Fruit fly (Drosophila melanogaster) whole organism, embryonic: ENCODE results near the gene Cypl.

Experiments used
- Atf6 ChIP-seq: fragments of 200-800 bp; sonication (Bioruptor generic); IDR thresholded peaks from 2 replicates; pipeline ENCODE4 v1.3.6; 2022; ENCODE audit warnings: missing biosample characterization, missing genetic modification characterization
- Awh ChIP-seq: fragments of 200-800 bp; sonication (Bioruptor generic); IDR thresholded peaks from 2 replicates; pipeline ENCODE4, ENCODE4 v1.3.6; 2022; ENCODE audit warnings: missing biosample characterization, missing genetic modification characterization
- CG10543 ChIP-seq: fragments of 200-800 bp; sonication (Bioruptor generic); optimal IDR thresholded peaks from 3 replicates; lab custom pipeline; 2017; ENCODE audit warnings: missing biosample characterization, mild to moderate bottlenecking, missing genetic modification characterization, moderate library complexity
- CG10654 ChIP-seq: fragments of 200-800 bp; sonication (Bioruptor generic); optimal IDR thresholded peaks from 2 replicates; lab custom pipeline; 2016; ENCODE audit warnings: missing biosample characterization, missing genetic modification characterization
- CG12769 ChIP-seq: fragments of 200-800 bp; sonication (Bioruptor generic); optimal IDR thresholded peaks from 2 replicates; lab custom pipeline; 2019; ENCODE audit warnings: missing biosample characterization, mild to moderate bottlenecking, missing genetic modification characterization, moderate library complexity
- CG12942 ChIP-seq: fragments of 200-800 bp; sonication (Bioruptor generic); optimal IDR thresholded peaks from 3 replicates; lab custom pipeline; 2016; ENCODE audit warnings: missing biosample characterization, missing genetic modification characterization
- CG13296 ChIP-seq: fragments of 200-800 bp; sonication (Bioruptor generic); optimal IDR thresholded peaks from 3 replicates; lab custom pipeline; 2018; ENCODE audit warnings: missing biosample characterization, mild to moderate bottlenecking, missing genetic modification characterization
- CG13775 ChIP-seq: fragments of 200-800 bp; sonication (Bioruptor generic); optimal IDR thresholded peaks from 3 replicates; lab custom pipeline; 2017; ENCODE audit warnings: missing biosample characterization, mild to moderate bottlenecking, missing genetic modification characterization
- CG13894 ChIP-seq: fragments of 200-800 bp; sonication (Bioruptor generic); optimal IDR thresholded peaks from 3 replicates; lab custom pipeline; 2018; ENCODE audit warnings: missing biosample characterization, mild to moderate bottlenecking, missing genetic modification characterization, moderate library complexity
- CG14014 ChIP-seq: fragments of 200-800 bp; sonication (Bioruptor generic); IDR thresholded peaks from 2 replicates; pipeline ENCODE4 v1.3.6; 2022; ENCODE audit warnings: missing biosample characterization, missing genetic modification characterization
- CG15514 ChIP-seq: fragments of 200-800 bp; sonication (Bioruptor generic); optimal IDR thresholded peaks from 3 replicates; lab custom pipeline; 2017; ENCODE audit warnings: missing biosample characterization, missing genetic modification characterization, mild to moderate bottlenecking, moderate library complexity, missing genetic modification reagents
- CG16779 ChIP-seq: fragments of 200-800 bp; sonication (Bioruptor generic); IDR thresholded peaks from 2 replicates; pipeline ENCODE4 v1.3.6; 2022; ENCODE audit warnings: missing biosample characterization, missing genetic modification characterization
- CG17328 ChIP-seq: fragments of 200-800 bp; sonication (Bioruptor generic); IDR thresholded peaks from 2 replicates; pipeline ENCODE4 v1.3.6; 2022; ENCODE audit warnings: missing biosample characterization, missing genetic modification characterization
- CG17359 ChIP-seq: fragments of 200-800 bp; sonication (Bioruptor generic); optimal IDR thresholded peaks from 3 replicates; lab custom pipeline; 2018; ENCODE audit warnings: missing biosample characterization, mild to moderate bottlenecking, missing genetic modification characterization, moderate library complexity
- CG17568 ChIP-seq: fragments of 200-800 bp; sonication (Bioruptor generic); optimal IDR thresholded peaks from 2 replicates; lab custom pipeline; 2018; ENCODE audit warnings: missing biosample characterization, mild to moderate bottlenecking, missing genetic modification characterization, moderate library complexity
- CG18599 ChIP-seq: fragments of 200-800 bp; sonication (Bioruptor generic); optimal IDR thresholded peaks from 3 replicates; lab custom pipeline; 2017; ENCODE audit warnings: missing biosample characterization, missing genetic modification characterization, mild to moderate bottlenecking, moderate library complexity, missing genetic modification reagents
- CG3281 ChIP-seq: fragments of 200-800 bp; sonication (Bioruptor generic); optimal IDR thresholded peaks from 3 replicates; lab custom pipeline; 2017; ENCODE audit warnings: missing biosample characterization, mild to moderate bottlenecking, missing genetic modification characterization
- CG6791 ChIP-seq: fragments of 200-800 bp; sonication (Bioruptor generic); IDR thresholded peaks from 3 replicates; pipeline ENCODE4 v1.3.6; 2022; ENCODE audit warnings: missing biosample characterization, missing genetic modification characterization; ENCODE audit not compliant: partially characterized antibody
- CG8290 ChIP-seq, 3 experiments: fragments of 200-800 bp; sonication (Bioruptor generic); optimal IDR thresholded peaks; 2 replicates each; lab custom pipeline; 2016 to 2019; ENCODE audit warnings: missing biosample characterization in 3 of 3, missing genetic modification characterization in 3 of 3, mild to moderate bottlenecking in 2 of 3, moderate library complexity in 1 of 3
- CG9817 ChIP-seq: fragments of 200-800 bp; sonication (Bioruptor generic); optimal IDR thresholded peaks from 2 replicates; lab custom pipeline; 2018; ENCODE audit warnings: missing biosample characterization, mild to moderate bottlenecking, missing genetic modification characterization, moderate library complexity
- CG9932 ChIP-seq: fragments of 200-800 bp; sonication (Bioruptor generic); IDR thresholded peaks from 2 replicates; pipeline ENCODE4 v1.3.6; 2022; ENCODE audit warnings: missing biosample characterization, missing genetic modification characterization
- CoRest ChIP-seq: fragments of 200-800 bp; sonication (Bioruptor generic); optimal IDR thresholded peaks from 3 replicates; lab custom pipeline; 2018; ENCODE audit warnings: missing biosample characterization, mild to moderate bottlenecking, missing genetic modification characterization, moderate library complexity
- Gsc ChIP-seq: fragments of 200-800 bp; sonication (Bioruptor generic); IDR thresholded peaks from 2 replicates; pipeline ENCODE4 v1.3.6; 2022; ENCODE audit warnings: missing biosample characterization, missing genetic modification characterization
- Med ChIP-seq: fragments of 200-800 bp; sonication (Bioruptor generic); peaks from one replicate; lab custom pipeline; 2016; ENCODE audit warnings: missing biosample characterization, missing genetic modification characterization, mild to moderate bottlenecking, inconsistent platforms, moderate library complexity
- Optix ChIP-seq: fragments of 200-800 bp; sonication (Bioruptor generic); IDR thresholded peaks from 3 replicates; pipeline ENCODE4 v1.3.6; 2022; ENCODE audit warnings: missing biosample characterization, missing genetic modification characterization
- Pdp1 ChIP-seq, 2 experiments: fragments of 200-800 bp; sonication (Bioruptor generic); optimal IDR thresholded peaks; 3 replicates each; lab custom pipeline; 2016; ENCODE audit warnings: missing biosample characterization in 2 of 2, missing genetic modification characterization in 2 of 2, mild to moderate bottlenecking in 1 of 2, moderate library complexity in 1 of 2
- Rfx ChIP-seq: fragments of 200-800 bp; sonication (Bioruptor generic); IDR thresholded peaks from 2 replicates; pipeline ENCODE4 v1.3.6; 2022; ENCODE audit warnings: missing biosample characterization, missing genetic modification characterization
- Tbp ChIP-seq: fragments of >200 bp; optimal IDR thresholded peaks from 2 replicates; lab custom pipeline; 2018; ENCODE audit warnings: missing biosample characterization, missing genetic modification characterization
- ase ChIP-seq: fragments of 200-800 bp; sonication (Bioruptor generic); IDR thresholded peaks from 3 replicates; pipeline ENCODE4 v1.3.6; 2022; ENCODE audit warnings: missing biosample characterization, missing genetic modification characterization
- ash1 ChIP-seq: fragments of 200-800 bp; sonication (Bioruptor generic); optimal IDR thresholded peaks from 2 replicates; lab custom pipeline; 2018; ENCODE audit warnings: missing biosample characterization, mild to moderate bottlenecking, missing genetic modification characterization
- chm ChIP-seq: fragments of 200-800 bp; sonication (Bioruptor generic); IDR thresholded peaks from 2 replicates; pipeline ENCODE4 v1.3.6; 2022; ENCODE audit warnings: missing biosample characterization, missing genetic modification characterization
- ci ChIP-seq: fragments of 200-800 bp; sonication (Bioruptor generic); IDR thresholded peaks from 3 replicates; pipeline ENCODE4 v1.3.6; 2022; ENCODE audit warnings: missing biosample characterization, missing genetic modification characterization
- crol ChIP-seq: fragments of 200-800 bp; sonication (Bioruptor generic); IDR thresholded peaks from 2 replicates; pipeline ENCODE4 v1.3.6; 2022; ENCODE audit warnings: missing biosample characterization, missing genetic modification characterization
- da ChIP-seq: fragments of 200-800 bp; sonication (Bioruptor generic); optimal IDR thresholded peaks from 2 replicates; lab custom pipeline; 2016; ENCODE audit warnings: missing biosample characterization, missing genetic modification characterization
- dmrt99B ChIP-seq: fragments of 200-800 bp; sonication (Bioruptor generic); optimal IDR thresholded peaks from 2 replicates; lab custom pipeline; 2018; ENCODE audit warnings: missing biosample characterization, mild to moderate bottlenecking, missing genetic modification characterization, moderate library complexity
- fd102C ChIP-seq: fragments of 200-800 bp; sonication (Bioruptor generic); optimal IDR thresholded peaks from 2 replicates; lab custom pipeline; 2018; ENCODE audit warnings: missing biosample characterization, mild to moderate bottlenecking, missing genetic modification characterization, moderate library complexity
- ftz-f1 ChIP-seq: fragments of 200-800 bp; sonication (Bioruptor generic); optimal IDR thresholded peaks from 2 replicates; lab custom pipeline; 2016; ENCODE audit warnings: missing biosample characterization, missing genetic modification characterization
- kah ChIP-seq: fragments of 200-800 bp; sonication (Bioruptor generic); optimal IDR thresholded peaks from 2 replicates; lab custom pipeline; 2018; ENCODE audit warnings: missing biosample characterization, mild to moderate bottlenecking, missing genetic modification characterization
- knrl ChIP-seq: fragments of 200-800 bp; sonication (Bioruptor generic); IDR thresholded peaks from 3 replicates; pipeline ENCODE4 v1.3.6; 2022; ENCODE audit warnings: missing biosample characterization, missing genetic modification characterization; ENCODE audit not compliant: partially characterized antibody
- lab ChIP-seq: fragments of 200-800 bp; sonication (Bioruptor generic); optimal IDR thresholded peaks from 3 replicates; lab custom pipeline; 2017; ENCODE audit warnings: missing biosample characterization, missing genetic modification characterization, mild to moderate bottlenecking, moderate library complexity, missing genetic modification reagents
- lola ChIP-seq, 3 experiments: fragments of >200 bp in 2 of 3; fragments of 200-800 bp in 1 of 3; sonication (Bioruptor generic) in 1 of 3; optimal IDR thresholded peaks; 2 replicates each; lab custom pipeline; 2017 to 2019; ENCODE audit warnings: missing biosample characterization in 3 of 3, missing genetic modification characterization in 3 of 3, mild to moderate bottlenecking in 1 of 3, moderate library complexity in 1 of 3
- salm ChIP-seq: fragments of 200-800 bp; sonication (Bioruptor generic); optimal IDR thresholded peaks from 2 replicates; lab custom pipeline; 2018; ENCODE audit warnings: missing biosample characterization, mild to moderate bottlenecking, missing genetic modification characterization
- sd ChIP-seq: fragments of 200-800 bp; sonication (Bioruptor generic); optimal IDR thresholded peaks from 3 replicates; lab custom pipeline; 2018; ENCODE audit warnings: missing biosample characterization, mild to moderate bottlenecking, missing genetic modification characterization, moderate library complexity
- sob ChIP-seq: fragments of 200-800 bp; sonication (Bioruptor generic); IDR thresholded peaks from 2 replicates; pipeline ENCODE4 v1.3.6; 2022; ENCODE audit warnings: missing biosample characterization, missing genetic modification characterization
- tin ChIP-seq: fragments of 200-800 bp; sonication (Bioruptor generic); optimal IDR thresholded peaks from 3 replicates; lab custom pipeline; 2016; ENCODE audit warnings: missing biosample characterization, missing genetic modification characterization
- twi ChIP-seq: fragments of 200-800 bp; optimal IDR thresholded peaks from 2 replicates; lab custom pipeline; 2019; ENCODE audit warnings: missing biosample characterization, mild to moderate bottlenecking, missing genetic modification characterization, moderate library complexity
- vvl ChIP-seq: fragments of 200-800 bp; sonication (Bioruptor generic); IDR thresholded peaks from 2 replicates; pipeline ENCODE4 v1.3.6; 2022; ENCODE audit warnings: missing biosample characterization, missing genetic modification characterization

The Cypl gene

dm6 chr3L:511755-512209 lies 30.9 kb downstream of the Cypl start (continued):
- no peak for TF ChIP-seq Gsc
- TF ChIP-seq, all 482 proteins: peak for 58

- peak; percentile 40 for TF ChIP-seq dmrt99B (tag; lab: Kevin White, UChicago)
- no peak for TF ChIP-seq CG10654
- peak; percentile 24 for TF ChIP-seq ftz-f1
- peak; percentile 72 for TF ChIP-seq kah (GFP tag; lab: Kevin White, UChicago)
- peak; percentile 39; the same call in 1 of the 2 replicates for TF ChIP-seq Rfx (GFP tag; lab: Robert Waterston, UW)
- peak; percentile 82 for TF ChIP-seq CG12769 (tag; lab: Kevin White, UChicago)
- peak; percentile 85 for TF ChIP-seq sd
- peak; percentile 11; the same call in 1 of the 2 replicates for TF ChIP-seq sob (GFP tag; lab: Robert Waterston, UW)
- TF ChIP-seq CG8290 (GFP tag; optimal IDR thresholded peaks at IDR 0.05; lab: Kevin White, UChicago): peak; percentile 12
- no peak for TF ChIP-seq CG8290 (tag; optimal IDR thresholded peaks at IDR 0.05; lab: Kevin White, UChicago)
- TF ChIP-seq tin (GFP tag; lab: Kevin White, UChicago): no peak
- TF ChIP-seq Optix (GFP tag; lab: Robert Waterston, UW): no peak
- TF ChIP-seq salm: no peak
- peak; percentile 67; the same call in 1 of the 2 replicates for TF ChIP-seq vvl (GFP tag; lab: Robert Waterston, UW)
- TF ChIP-seq Pdp1 (GFP tag; optimal IDR thresholded peaks at IDR 0.05; lab: Kevin White, UChicago): peak in 1 of 2 experiments; percentile 88
- TF ChIP-seq CG6791 (GFP tag; lab: Robert Waterston, UW): peak; percentile 37; the same call in 1 of the 3 replicates
- TF ChIP-seq crol (GFP tag; lab: Robert Waterston, UW): peak; percentile 47
- TF ChIP-seq Awh (GFP tag; lab: Robert Waterston, UW): 0 out of 2 replicates have a peak, but pooled peaks have one; percentile 49
- peak; percentile 67; the same call in 2 of the 3 replicates for TF ChIP-seq ci (GFP tag; lab: Robert Waterston, UW)
- TF ChIP-seq ash1 (GFP tag; lab: Kevin White, UChicago): no peak
- TF ChIP-seq Tbp (GFP tag; lab: Kevin White, UChicago): no peak
- peak; percentile 5 for TF ChIP-seq CG9817
- TF ChIP-seq CG13775 (GFP tag; lab: Kevin White, UChicago): no peak
- TF ChIP-seq CG9932 (GFP tag; lab: Robert Waterston, UW): peak; percentile 33; the same call in 1 of the 2 replicates
- no peak for TF ChIP-seq knrl (GFP tag; lab: Robert Waterston, UW)
- peak; percentile 44 for TF ChIP-seq lab
- TF ChIP-seq ase: no peak
- TF ChIP-seq CG14014 (GFP tag; lab: Robert Waterston, UW): peak; percentile 43; the same call in 1 of the 2 replicates
- peak; percentile 2 for TF ChIP-seq CoRest (tag; lab: Kevin White, UChicago)
- TF ChIP-seq Med (GFP tag; lab: Kevin White, UChicago): peak; percentile 67
- TF ChIP-seq CG13894 (tag; lab: Kevin White, UChicago): peak; percentile 100
- peak; percentile 14 for TF ChIP-seq CG15514
- peak; percentile 30 for TF ChIP-seq CG18599
- TF ChIP-seq Atf6: 0 out of 2 replicates have a peak, but pooled peaks have one; percentile 31
- TF ChIP-seq da: no peak
- no peak for TF ChIP-seq fd102C (GFP tag; lab: Kevin White, UChicago)
- peak; percentile 4 for TF ChIP-seq CG3281
- no peak for TF ChIP-seq lola (GFP tag; optimal IDR thresholded peaks at IDR 0.05; lab: Kevin White, UChicago)
- TF ChIP-seq CG10543 (GFP tag; lab: Kevin White, UChicago): peak; percentile 65
- 0 out of 2 replicates have a peak, but pooled peaks have one; percentile 23 for TF ChIP-seq CG17328 (GFP tag; lab: Robert Waterston, UW)
- TF ChIP-seq chm (GFP tag; lab: Robert Waterston, UW): peak; percentile 45; the same call in 1 of the 2 replicates
- peak; percentile 23 for TF ChIP-seq CG17359 (tag; lab: Kevin White, UChicago)
- TF ChIP-seq twi (tag; lab: Kevin White, UChicago): peak; percentile 36
- no peak for TF ChIP-seq CG12942 (GFP tag; lab: Kevin White, UChicago)
- TF ChIP-seq CG13296: peak; percentile 10
- TF ChIP-seq CG17568 (GFP tag; lab: Kevin White, UChicago): peak; percentile 23
- TF ChIP-seq CG16779 (GFP tag; lab: Robert Waterston, UW): 0 out of 2 replicates have a peak, but pooled peaks have one; percentile 6
Observed at dm6 chr3L:510823-511227, 31.9 kb downstream of the Cypl start.
